Worm (Caenorhabditis elegans) whole organism, early embryonic: ENCODE data around the gene dod-24.

Experiments used
- B0310.2 ChIP-seq: sonication (generic microtip); optimal IDR thresholded peaks from 2 replicates; lab custom pipeline; 2016; ENCODE audit warnings: mild to moderate bottlenecking, missing genetic modification characterization, missing compliant biosample characterization
- F13C5.2 ChIP-seq: sonication (generic microtip); optimal IDR thresholded peaks from 2 replicates; lab custom pipeline; 2017; ENCODE audit warnings: mild to moderate bottlenecking, missing genetic modification characterization, inconsistent platforms, missing compliant biosample characterization
- ama-1 ChIP-seq: fragments of 150-350 bp; optimal IDR thresholded peaks from 2 replicates; lab custom pipeline; 2014
- ceh-13 ChIP-seq: fragments of 200-800 bp; sonication (Bioruptor generic); optimal IDR thresholded peaks from 2 replicates; lab custom pipeline; 2018; ENCODE audit warnings: mild to moderate bottlenecking, missing genetic modification characterization, missing compliant biosample characterization
- flt-1 ChIP-seq: fragments of 200-800 bp; sonication (Bioruptor generic); IDR thresholded peaks from 2 replicates; pipeline ENCODE4 v1.3.6; 2022; ENCODE audit warnings: missing genetic modification characterization, missing compliant biosample characterization
- hnd-1 ChIP-seq: sonication (generic microtip); optimal IDR thresholded peaks from 2 replicates; lab custom pipeline; 2016; ENCODE audit warnings: missing genetic modification characterization, missing compliant biosample characterization
- sea-1 ChIP-seq: fragments of 200-800 bp; sonication (Bioruptor generic); conservative IDR thresholded peaks from 2 replicates; pipeline ENCODE4 v1.3.6; 2022; ENCODE audit warnings: missing genetic modification characterization, missing compliant biosample characterization
- tbx-11 ChIP-seq: fragments of 200-800 bp; sonication (Bioruptor generic); IDR thresholded peaks from 2 replicates; pipeline ENCODE4 v1.3.6; 2022; ENCODE audit warnings: missing genetic modification characterization, missing compliant biosample characterization

DNA sequence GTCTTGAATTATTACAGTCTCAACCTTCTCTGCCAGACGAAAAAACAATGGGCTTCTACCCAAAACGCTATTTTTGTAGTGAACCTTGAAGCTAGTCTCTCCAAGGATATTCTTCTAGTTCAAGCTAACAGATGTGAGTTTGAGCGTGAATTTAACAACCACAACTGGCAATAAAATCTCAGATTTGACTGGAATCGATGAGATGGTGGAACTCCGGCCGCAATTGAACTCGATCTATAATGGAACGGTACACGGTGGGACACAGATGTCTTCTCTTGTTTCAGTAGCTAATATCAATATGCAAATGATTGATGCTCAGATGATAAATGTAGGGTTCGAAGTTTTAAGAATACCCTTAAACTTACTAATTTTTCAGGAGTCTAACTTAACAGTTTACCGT lies 36.5 kb upstream of the dod-24 start:
- TF ChIP-seq flt-1 (GFP tag; lab: Robert Waterston, UW) (no peak), F13C5.2 (tag; lab: Kevin White, UChicago) (no peak), hnd-1 (no peak), ceh-13 (GFP tag; lab: Kevin White, UChicago) (no peak), B0310.2 (no peak), tbx-11 (GFP tag; lab: Robert Waterston, UW) (no peak), ama-1 (lab: Kevin White, UChicago) (no peak), sea-1 (no peak)
